Fruit fly (Drosophila melanogaster): ENCODE measurements around the gene GILT3.

DNA sequence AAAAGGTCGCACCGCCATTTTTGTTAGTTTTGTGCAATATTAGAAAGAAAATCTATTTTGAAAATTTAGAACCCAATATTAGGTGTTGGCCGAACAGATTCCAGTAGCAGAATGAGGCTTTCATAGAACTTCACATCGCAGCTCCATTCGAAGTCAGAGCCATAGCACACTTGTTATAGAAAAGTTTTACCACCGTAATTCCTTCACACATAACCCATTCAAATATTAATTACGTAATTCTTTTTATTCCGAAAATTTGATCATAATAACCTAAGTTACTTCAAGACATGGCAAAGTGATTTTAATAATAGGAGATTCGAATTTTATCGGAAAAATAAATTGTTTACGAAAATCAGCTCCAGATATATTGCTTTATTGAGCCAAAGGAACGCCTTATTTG lies 19.0 kb downstream of the GILT3 start, which contains the start of gene CG10252:
- TF ChIP-seq tj (GFP tag; optimal IDR thresholded peaks at IDR 0.05) (no peak), CG7101 (tag; optimal IDR thresholded peaks at IDR 0.05) (no peak), Clk (GFP tag; optimal IDR thresholded peaks at IDR 0.05) (no peak), Hr96 (GFP tag; optimal IDR thresholded peaks at IDR 0.05) (no peak), cic (GFP tag; optimal IDR thresholded peaks at IDR 0.05) (no peak), CG14711 (tag; optimal IDR thresholded peaks at IDR 0.05) (no peak)
